Worm (Caenorhabditis elegans) whole organism, L2 larva: ENCODE data around the gene srv-9.

ENCODE experiments used
- R02D3.7 ChIP-seq: fragments of 150-350 bp; optimal IDR thresholded peaks from 2 replicates; lab custom pipeline; 2014; ENCODE audit warnings: missing biosample characterization, missing genetic modification characterization
- alr-1 ChIP-seq: fragments of 150-350 bp; optimal IDR thresholded peaks from 2 replicates; lab custom pipeline; 2014; ENCODE audit warnings: missing biosample characterization, missing genetic modification characterization
- elt-1 ChIP-seq: fragments of 150-350 bp; optimal IDR thresholded peaks from 2 replicates; lab custom pipeline; 2014; ENCODE audit warnings: missing biosample characterization, missing genetic modification characterization
- elt-3 ChIP-seq: sonication (generic microtip); optimal IDR thresholded peaks from 2 replicates; lab custom pipeline; 2017; ENCODE audit warnings: missing biosample characterization, missing genetic modification characterization
- mdl-1 ChIP-seq, 2 experiments: fragments of 150-350 bp in 1 of 2; sonication (generic microtip) in 1 of 2; optimal IDR thresholded peaks; 2 replicates each; lab custom pipeline; 2017; ENCODE audit warnings: missing biosample characterization in 2 of 2, missing genetic modification characterization in 2 of 2
- nhr-10 ChIP-seq: sonication (generic microtip); optimal IDR thresholded peaks from 2 replicates; lab custom pipeline; 2017; ENCODE audit warnings: missing biosample characterization, missing genetic modification characterization
- nhr-21 ChIP-seq: fragments of 150-350 bp; optimal IDR thresholded peaks from 2 replicates; lab custom pipeline; 2014; ENCODE audit warnings: missing biosample characterization, missing genetic modification characterization
- nhr-77 ChIP-seq: fragments of 150-350 bp; optimal IDR thresholded peaks from 2 replicates; lab custom pipeline; 2014; ENCODE audit warnings: missing biosample characterization, missing genetic modification characterization
- peb-1 ChIP-seq: fragments of 150-350 bp; optimal IDR thresholded peaks from 2 replicates; lab custom pipeline; 2014; ENCODE audit warnings: missing biosample characterization, missing genetic modification characterization
- skn-1 ChIP-seq: sonication (generic microtip); optimal IDR thresholded peaks from 2 replicates; lab custom pipeline; 2017; ENCODE audit warnings: missing biosample characterization, missing genetic modification characterization
- unc-62 ChIP-seq: fragments of 150-350 bp; optimal IDR thresholded peaks from 2 replicates; lab custom pipeline; 2014; ENCODE audit warnings: missing biosample characterization, missing genetic modification reagents, missing genetic modification characterization
- ztf-1 ChIP-seq: fragments of 200-800 bp; sonication (Bioruptor generic); conservative IDR thresholded peaks from 2 replicates; pipeline ENCODE4 v1.3.6; 2022; ENCODE audit warnings: missing genetic modification characterization, missing compliant biosample characterization

DNA sequence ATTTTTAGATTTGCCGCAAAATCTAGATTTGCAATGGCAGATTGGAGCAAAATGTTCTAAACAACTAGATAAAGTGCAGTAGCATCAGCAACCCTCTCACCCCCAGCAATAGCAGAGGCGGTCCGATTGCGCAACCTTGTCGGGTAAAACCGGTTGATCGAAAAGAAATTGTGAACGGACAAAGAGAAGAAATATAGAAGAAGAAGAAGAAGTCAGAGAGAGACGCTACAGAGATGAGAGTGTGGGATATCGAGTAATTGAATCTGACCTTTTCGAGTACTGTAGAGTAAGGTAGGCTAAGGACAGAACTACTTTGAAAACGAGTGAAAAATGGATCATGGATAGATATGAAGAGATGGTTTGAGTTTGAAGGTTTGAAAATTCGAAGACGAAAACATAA, 47.1 kb downstream of the srv-9 start:
- TF ChIP-seq unc-62 (GFP tag; lab: Kevin White, UChicago) (no peak), elt-3 (tag; lab: Kevin White, UChicago) (no peak), R02D3.7 (tag; lab: Kevin White, UChicago) (no peak), nhr-10 (tag; lab: Kevin White, UChicago) (no peak), nhr-77 (tag; lab: Kevin White, UChicago) (no peak), mdl-1 (tag; optimal IDR thresholded peaks at IDR 0.05; lab: Kevin White, UChicago) (no peak), skn-1 (tag; lab: Kevin White, UChicago) (no peak), elt-1 (tag; lab: Kevin White, UChicago) (no peak), alr-1 (tag; lab: Kevin White, UChicago) (no peak), peb-1 (tag; lab: Kevin White, UChicago) (no peak), nhr-21 (no peak), ztf-1 (GFP tag; lab: Robert Waterston, UW) (no peak)
